Worm (Caenorhabditis elegans) whole organism, L2 larva: Measurements from ENCODE around the gene C34E10.9.

Experiments
- R02D3.7 ChIP-seq: fragments of 150-350 bp; optimal IDR thresholded peaks from 2 replicates; lab custom pipeline; 2014; ENCODE audit warnings: missing biosample characterization, missing genetic modification characterization
- ceh-82 ChIP-seq: fragments of 150-350 bp; optimal IDR thresholded peaks from 2 replicates; lab custom pipeline; 2014; ENCODE audit warnings: missing biosample characterization, missing genetic modification characterization
- fos-1 ChIP-seq: fragments of 150-350 bp; optimal IDR thresholded peaks from 2 replicates; lab custom pipeline; 2014; ENCODE audit warnings: missing biosample characterization, missing genetic modification characterization
- gmeb-1 ChIP-seq: fragments of 150-350 bp; optimal IDR thresholded peaks from 2 replicates; lab custom pipeline; 2014; ENCODE audit warnings: missing biosample characterization, missing genetic modification characterization
- lin-11 ChIP-seq: fragments of 150-350 bp; sonication (generic microtip); optimal IDR thresholded peaks from 2 replicates; lab custom pipeline; 2014; ENCODE audit warnings: missing biosample characterization, missing genetic modification characterization, inconsistent platforms, mixed read lengths
- lsy-2 ChIP-seq, 2 experiments: fragments of 150-350 bp in 1 of 2; sonication (generic microtip) in 1 of 2; optimal IDR thresholded peaks; 2 replicates each; lab custom pipeline; 2014 to 2017; ENCODE audit warnings: missing biosample characterization in 2 of 2, missing genetic modification characterization in 2 of 2
- mbf-1 ChIP-seq: sonication (generic microtip); optimal IDR thresholded peaks from 2 replicates; lab custom pipeline; 2017; ENCODE audit warnings: missing biosample characterization, missing genetic modification characterization
- nhr-23 ChIP-seq: fragments of 150-350 bp; optimal IDR thresholded peaks from 2 replicates; lab custom pipeline; 2014; ENCODE audit warnings: missing biosample characterization, missing genetic modification reagents, missing genetic modification characterization
- nhr-6 ChIP-seq: fragments of 150-350 bp; optimal IDR thresholded peaks from 2 replicates; lab custom pipeline; 2014; ENCODE audit warnings: missing biosample characterization, missing genetic modification characterization
- sma-9 ChIP-seq, 2 experiments: fragments of 150-350 bp in 1 of 2; sonication (generic microtip) in 1 of 2; optimal IDR thresholded peaks; 2 replicates each; lab custom pipeline; 2014 to 2016; ENCODE audit warnings: missing genetic modification characterization in 2 of 2, mild to moderate bottlenecking in 1 of 2, missing biosample characterization in 1 of 2, missing compliant biosample characterization in 1 of 2, missing genetic modification reagents in 1 of 2, moderate library complexity in 1 of 2
- snpc-4 ChIP-seq: fragments of 150-350 bp; optimal IDR thresholded peaks from 2 replicates; lab custom pipeline; 2014; ENCODE audit warnings: missing biosample characterization, missing genetic modification characterization
- ztf-11 ChIP-seq: sonication (generic microtip); optimal IDR thresholded peaks from 2 replicates; lab custom pipeline; 2017; ENCODE audit warnings: missing biosample characterization, missing genetic modification characterization

ce11 chrIII:5244539-5244938, 18.7 kb downstream of the C34E10.9 start, which contains the start of gene cnd-1:
- TF ChIP-seq lin-11 (tag; lab: Kevin White, UChicago) = no peak
- no peak for TF ChIP-seq lsy-2 (tag; optimal IDR thresholded peaks at IDR 0.05; lab: Kevin White, UChicago)
- no peak for TF ChIP-seq nhr-23 (tag; lab: Kevin White, UChicago)
- no peak for TF ChIP-seq ztf-11 (tag; lab: Kevin White, UChicago)
- TF ChIP-seq nhr-6 = no peak
- no peak for TF ChIP-seq R02D3.7
- no peak for TF ChIP-seq mbf-1 (tag; lab: Kevin White, UChicago)
- no peak for TF ChIP-seq fos-1 (tag; lab: Kevin White, UChicago)
- no peak for TF ChIP-seq sma-9 (GFP tag; optimal IDR thresholded peaks at IDR 0.05; lab: Kevin White, UChicago)
- no peak for TF ChIP-seq sma-9 (tag; optimal IDR thresholded peaks at IDR 0.05; lab: Kevin White, UChicago)
- TF ChIP-seq ceh-82 (tag; lab: Kevin White, UChicago) = no peak
- TF ChIP-seq gmeb-1 (tag; lab: Kevin White, UChicago) = no peak
- no peak for TF ChIP-seq snpc-4 (tag; lab: Kevin White, UChicago)
